Worm (Caenorhabditis elegans): ENCODE results near the gene C45B11.8.

Gene C45B11.8

DNA sequence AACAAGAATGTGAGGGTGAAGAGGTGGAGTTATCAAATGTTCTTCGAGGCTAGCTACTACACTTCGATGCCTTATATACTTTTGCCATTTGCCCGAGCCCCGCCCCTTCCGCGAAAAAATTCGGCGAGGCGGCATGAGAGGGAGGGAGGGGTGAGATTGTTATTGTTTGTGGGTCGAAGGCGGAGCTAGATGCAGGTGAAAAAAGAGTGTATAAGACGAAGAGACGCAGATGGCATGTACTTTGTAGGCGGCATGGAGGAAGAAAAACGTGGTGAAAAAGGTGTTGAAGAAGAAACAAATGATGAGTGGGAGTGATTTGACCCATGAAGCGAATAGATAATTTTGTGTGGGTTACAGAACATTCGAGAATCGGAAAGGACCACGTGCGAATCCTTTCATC lies 28.2 kb upstream of the C45B11.8 start, which contains the start of gene C13G3.1:
Gene C13G3.1, minus strand, starts transcription at position 47 of the 400 bp plus-strand sequence.
- TF ChIP-seq ztf-29 (GFP tag; IDR thresholded peaks at IDR 0.05) (no peak), med-1 (GFP tag; optimal IDR thresholded peaks at IDR 0.05; ENCODE audit: insufficient read depth) (no peak), klf-2 (GFP tag; conservative IDR thresholded peaks at IDR 0.05) (no peak), T22C8.4 (GFP tag; IDR thresholded peaks at IDR 0.05) (no peak), ref-1 (GFP tag; conservative IDR thresholded peaks at IDR 0.05) (no peak), cog-1 (tag; optimal IDR thresholded peaks at IDR 0.05) (no peak), flt-1 (GFP tag; IDR thresholded peaks at IDR 0.05) (no peak), tab-1 (GFP tag; IDR thresholded peaks at IDR 0.05) (no peak), ztf-23 (GFP tag; IDR thresholded peaks at IDR 0.05) (no peak)

DNA sequence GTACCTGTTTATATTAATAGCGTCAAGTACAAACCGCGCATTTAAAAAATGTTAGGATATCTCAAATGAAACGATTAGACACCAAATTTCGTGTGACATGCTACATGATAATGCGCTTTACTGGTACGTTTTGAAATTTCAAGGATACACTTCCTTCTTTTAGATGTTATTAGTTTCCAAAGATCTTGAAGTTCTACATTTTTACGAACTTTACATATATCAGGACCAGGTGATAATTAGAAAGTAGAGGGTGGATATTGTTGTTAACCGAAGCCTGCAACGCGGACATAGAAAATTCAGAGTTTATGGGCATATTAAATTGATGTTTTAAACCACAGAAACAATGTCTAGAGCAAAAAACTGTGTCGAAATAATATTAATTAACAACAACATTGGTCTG lies 27.4 kb upstream of the C45B11.8 start:
- TF ChIP-seq ref-1 (GFP tag; conservative IDR thresholded peaks at IDR 0.05) = no peak
- TF ChIP-seq ztf-23 (GFP tag; IDR thresholded peaks at IDR 0.05) = no peak
- no peak for TF ChIP-seq cog-1 (tag; optimal IDR thresholded peaks at IDR 0.05)
- TF ChIP-seq klf-2 (GFP tag; conservative IDR thresholded peaks at IDR 0.05) = no peak
- no peak for TF ChIP-seq T22C8.4 (GFP tag; IDR thresholded peaks at IDR 0.05)
- TF ChIP-seq flt-1 (GFP tag; IDR thresholded peaks at IDR 0.05) = no peak
- no peak for TF ChIP-seq tab-1 (GFP tag; IDR thresholded peaks at IDR 0.05)
- TF ChIP-seq med-1 (GFP tag; optimal IDR thresholded peaks at IDR 0.05; ENCODE audit: insufficient read depth) = no peak
- no peak for TF ChIP-seq ztf-29 (GFP tag; IDR thresholded peaks at IDR 0.05)

DNA sequence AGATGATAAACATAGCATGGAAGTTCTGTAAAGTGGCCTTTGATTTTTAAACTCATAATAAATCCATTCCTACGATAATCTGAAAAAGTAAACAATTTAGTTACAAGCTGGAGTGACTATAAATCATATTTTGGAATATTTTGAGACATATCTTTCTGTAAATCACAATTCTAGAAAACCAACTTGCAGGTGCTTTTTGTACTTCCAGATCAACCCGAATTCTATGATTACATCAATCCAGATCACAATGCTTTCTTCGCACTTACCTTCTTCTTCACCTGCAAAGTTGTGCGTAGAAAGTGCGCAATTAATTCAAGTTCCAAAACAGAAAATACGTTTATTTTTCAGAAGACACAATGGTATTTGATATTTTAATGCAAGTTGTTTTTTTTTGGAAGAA lies 25.8 kb upstream of the C45B11.8 start:
- TF ChIP-seq ztf-23 (GFP tag; IDR thresholded peaks at IDR 0.05) (no peak), ref-1 (GFP tag; conservative IDR thresholded peaks at IDR 0.05) (no peak)

ce11 chrV:11016846-11017553 lies 23.6 kb upstream of the C45B11.8 start:
- no peak for TF ChIP-seq med-1 (GFP tag; optimal IDR thresholded peaks at IDR 0.05; ENCODE audit: insufficient read depth)
- no peak for TF ChIP-seq klf-2 (GFP tag; conservative IDR thresholded peaks at IDR 0.05)
- TF ChIP-seq tab-1 (GFP tag; IDR thresholded peaks at IDR 0.05) = no peak
- TF ChIP-seq cog-1 (tag; optimal IDR thresholded peaks at IDR 0.05) = no peak
- TF ChIP-seq ztf-23 (GFP tag; IDR thresholded peaks at IDR 0.05) = no peak
- TF ChIP-seq ref-1 (GFP tag; conservative IDR thresholded peaks at IDR 0.05) = no peak
- TF ChIP-seq T22C8.4 (GFP tag; IDR thresholded peaks at IDR 0.05) = no peak
- TF ChIP-seq ztf-29 (GFP tag; IDR thresholded peaks at IDR 0.05) = no peak
- no peak for TF ChIP-seq flt-1 (GFP tag; IDR thresholded peaks at IDR 0.05)

ce11 chrV:11022817-11023216 lies 17.8 kb upstream of the C45B11.8 start, which contains the start of the genes C13G3.12 and hot-6:
Gene C13G3.12 (minus strand): TSS chrV:11022917.
Gene hot-6 (minus strand): TSS chrV:11022937.
- TF ChIP-seq T22C8.4 (GFP tag; IDR thresholded peaks at IDR 0.05) (no peak), cog-1 (tag; optimal IDR thresholded peaks at IDR 0.05) (no peak), ref-1 (GFP tag; conservative IDR thresholded peaks at IDR 0.05) (no peak), ztf-23 (GFP tag; IDR thresholded peaks at IDR 0.05) (no peak), klf-2 (GFP tag; conservative IDR thresholded peaks at IDR 0.05) (no peak), tab-1 (GFP tag; IDR thresholded peaks at IDR 0.05) (no peak), ztf-29 (GFP tag; IDR thresholded peaks at IDR 0.05) (no peak), med-1 (GFP tag; optimal IDR thresholded peaks at IDR 0.05; ENCODE audit: insufficient read depth) (no peak), flt-1 (GFP tag; IDR thresholded peaks at IDR 0.05) (no peak)

DNA sequence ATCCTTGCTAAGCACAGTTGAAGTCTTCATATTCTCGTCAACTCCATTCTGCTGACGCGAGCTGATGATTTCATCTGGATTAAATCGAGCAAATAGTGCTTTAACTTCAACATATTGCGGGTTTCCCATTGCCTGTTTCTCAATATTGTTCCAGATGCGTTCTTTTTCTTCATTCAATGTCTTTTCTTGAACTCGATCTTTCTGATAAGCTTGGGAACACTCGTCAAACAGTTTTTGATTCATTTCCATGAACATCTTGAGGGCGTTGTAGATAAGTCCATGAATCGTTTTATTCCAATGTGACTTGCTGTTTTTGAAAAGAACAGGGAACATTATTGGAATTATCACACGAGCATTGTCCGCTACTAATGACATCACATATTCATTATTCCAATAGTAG lies 12.8 kb upstream of the C45B11.8 start:
- no peak for TF ChIP-seq med-1 (GFP tag; optimal IDR thresholded peaks at IDR 0.05; ENCODE audit: insufficient read depth)
- TF ChIP-seq ztf-23 (GFP tag; IDR thresholded peaks at IDR 0.05) = no peak
- TF ChIP-seq cog-1 (tag; optimal IDR thresholded peaks at IDR 0.05) = no peak
- TF ChIP-seq T22C8.4 (GFP tag; IDR thresholded peaks at IDR 0.05) = no peak
- no peak for TF ChIP-seq ref-1 (GFP tag; conservative IDR thresholded peaks at IDR 0.05)
- no peak for TF ChIP-seq klf-2 (GFP tag; conservative IDR thresholded peaks at IDR 0.05)
- no peak for TF ChIP-seq flt-1 (GFP tag; IDR thresholded peaks at IDR 0.05)
- TF ChIP-seq tab-1 (GFP tag; IDR thresholded peaks at IDR 0.05) = no peak
- TF ChIP-seq ztf-29 (GFP tag; IDR thresholded peaks at IDR 0.05) = no peak

DNA sequence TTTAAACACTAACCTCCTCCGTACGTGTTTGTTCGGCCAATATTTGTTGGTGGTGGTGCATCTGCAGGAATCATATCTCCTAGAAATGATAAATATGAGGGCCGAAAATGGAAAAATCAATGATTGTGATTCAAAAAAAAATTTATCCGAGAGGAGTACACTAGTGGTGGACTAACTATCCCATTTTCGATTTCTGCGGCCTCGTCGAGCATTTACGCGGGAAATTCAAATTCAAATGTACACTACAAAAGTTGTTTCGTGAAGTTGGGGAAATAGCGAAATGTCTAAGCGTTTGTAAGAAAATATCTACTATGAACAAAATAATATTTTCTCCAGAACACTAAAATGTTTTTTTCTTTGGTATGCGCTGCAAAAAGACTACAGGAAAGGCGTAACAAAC lies 11.3 kb upstream of the C45B11.8 start:
- TF ChIP-seq tab-1 (GFP tag; IDR thresholded peaks at IDR 0.05) (no peak), med-1 (GFP tag; optimal IDR thresholded peaks at IDR 0.05; ENCODE audit: insufficient read depth) (no peak), ztf-29 (GFP tag; IDR thresholded peaks at IDR 0.05) (no peak), flt-1 (GFP tag; IDR thresholded peaks at IDR 0.05) (peak; percentile 47; the same call in 1 of the 2 replicates), T22C8.4 (GFP tag; IDR thresholded peaks at IDR 0.05) (peak; percentile 38; the same call in 1 of the 2 replicates), klf-2 (GFP tag; conservative IDR thresholded peaks at IDR 0.05) (no peak), cog-1 (tag; optimal IDR thresholded peaks at IDR 0.05) (peak; percentile 39), ztf-23 (GFP tag; IDR thresholded peaks at IDR 0.05) (peak; percentile 71), ref-1 (GFP tag; conservative IDR thresholded peaks at IDR 0.05) (no peak)

- TF ChIP-seq ztf-23 (GFP tag; IDR thresholded peaks at IDR 0.05) = no peak
- TF ChIP-seq ref-1 (GFP tag; conservative IDR thresholded peaks at IDR 0.05) = no peak
- no peak for TF ChIP-seq cog-1 (tag; optimal IDR thresholded peaks at IDR 0.05)
- TF ChIP-seq flt-1 (GFP tag; IDR thresholded peaks at IDR 0.05) = no peak
- no peak for TF ChIP-seq ztf-29 (GFP tag; IDR thresholded peaks at IDR 0.05)
- no peak for TF ChIP-seq tab-1 (GFP tag; IDR thresholded peaks at IDR 0.05)
- no peak for TF ChIP-seq T22C8.4 (GFP tag; IDR thresholded peaks at IDR 0.05)
- TF ChIP-seq klf-2 (GFP tag; conservative IDR thresholded peaks at IDR 0.05) = no peak
- no peak for TF ChIP-seq med-1 (GFP tag; optimal IDR thresholded peaks at IDR 0.05; ENCODE audit: insufficient read depth)
Measured at ce11 chrV:11030675-11031074, 9.9 kb upstream of the C45B11.8 start.

DNA sequence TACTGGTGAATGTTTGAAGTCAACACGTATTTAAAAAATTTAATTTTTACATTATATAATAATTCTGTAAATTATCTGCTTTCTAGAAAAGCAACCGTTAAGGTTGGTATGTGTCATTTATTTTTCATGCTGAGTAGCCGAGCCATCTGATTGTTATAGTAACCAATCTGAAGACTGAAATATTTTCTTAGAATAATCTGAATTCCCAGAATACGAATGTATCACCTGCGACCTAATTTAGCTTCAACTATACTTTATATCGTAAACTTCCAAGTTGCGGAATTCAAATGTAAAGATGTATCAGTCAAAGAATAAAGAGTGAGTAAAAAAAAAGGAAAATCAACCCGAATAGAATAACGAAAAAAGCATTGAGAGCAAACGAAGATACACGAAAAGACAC lies 7.3 kb upstream of the C45B11.8 start:
- TF ChIP-seq ztf-23 (GFP tag; IDR thresholded peaks at IDR 0.05) (no peak), ref-1 (GFP tag; conservative IDR thresholded peaks at IDR 0.05) (no peak), T22C8.4 (GFP tag; IDR thresholded peaks at IDR 0.05) (no peak)

- no peak for TF ChIP-seq tab-1 (GFP tag; IDR thresholded peaks at IDR 0.05)
- TF ChIP-seq ztf-29 (GFP tag; IDR thresholded peaks at IDR 0.05) = no peak
- no peak for TF ChIP-seq klf-2 (GFP tag; conservative IDR thresholded peaks at IDR 0.05)
- TF ChIP-seq ztf-23 (GFP tag; IDR thresholded peaks at IDR 0.05) = no peak
- TF ChIP-seq med-1 (GFP tag; optimal IDR thresholded peaks at IDR 0.05; ENCODE audit: insufficient read depth) = no peak
- no peak for TF ChIP-seq cog-1 (tag; optimal IDR thresholded peaks at IDR 0.05)
- TF ChIP-seq ref-1 (GFP tag; conservative IDR thresholded peaks at IDR 0.05) = no peak
- no peak for TF ChIP-seq flt-1 (GFP tag; IDR thresholded peaks at IDR 0.05)
- TF ChIP-seq T22C8.4 (GFP tag; IDR thresholded peaks at IDR 0.05) = no peak
Measured at ce11 chrV:11034748-11035147, 5.8 kb upstream of the C45B11.8 start, which contains the start of gene pptr-2. Gene pptr-2 (minus strand): TSS chrV:11034931.
